Worm (Caenorhabditis elegans) whole organism, L3 larva: ENCODE measurements around the gene nhr-139.

ENCODE experiments used
- ZK546.5 ChIP-seq: sonication (generic microtip); optimal IDR thresholded peaks from 2 replicates; lab custom pipeline; 2017; ENCODE audit warnings: missing biosample characterization, missing genetic modification characterization
- aly-2 ChIP-seq: fragments of 150-350 bp; optimal IDR thresholded peaks from 2 replicates; lab custom pipeline; 2014; ENCODE audit warnings: missing biosample characterization, missing genetic modification characterization
- ama-1 ChIP-seq: fragments of 150-350 bp; optimal IDR thresholded peaks from 2 replicates; lab custom pipeline; 2018
- ceh-28 ChIP-seq: fragments of 150-350 bp; optimal IDR thresholded peaks from 2 replicates; lab custom pipeline; 2014; ENCODE audit warnings: missing biosample characterization, missing genetic modification reagents, missing genetic modification characterization
- ceh-9 ChIP-seq: sonication (generic microtip); optimal IDR thresholded peaks from 2 replicates; lab custom pipeline; 2018; ENCODE audit warnings: missing biosample characterization, missing genetic modification characterization
- daf-12 ChIP-seq: fragments of 150-350 bp; optimal IDR thresholded peaks from 2 replicates; lab custom pipeline; 2014; ENCODE audit warnings: missing biosample characterization, missing genetic modification reagents, missing genetic modification characterization
- egl-27 ChIP-seq: sonication (generic microtip); optimal IDR thresholded peaks from 4 replicates; lab custom pipeline; 2017; ENCODE audit warnings: missing biosample characterization, missing genetic modification reagents, missing genetic modification characterization
- egl-5 ChIP-seq: fragments of 150-350 bp; optimal IDR thresholded peaks from 2 replicates; lab custom pipeline; 2017; ENCODE audit warnings: missing biosample characterization, missing genetic modification reagents, missing genetic modification characterization, inconsistent platforms
- elt-1 ChIP-seq: fragments of 150-350 bp; optimal IDR thresholded peaks from 2 replicates; lab custom pipeline; 2014; ENCODE audit warnings: missing biosample characterization, missing genetic modification characterization
- elt-2 ChIP-seq: sonication (generic microtip); optimal IDR thresholded peaks from 2 replicates; lab custom pipeline; 2016; ENCODE audit warnings: missing genetic modification reagents, mild to moderate bottlenecking, missing genetic modification characterization, missing compliant biosample characterization
- eor-1 ChIP-seq, 2 experiments: fragments of 150-350 bp; optimal IDR thresholded peaks; 2 replicates each; lab custom pipeline; 2014 to 2018; ENCODE audit warnings: missing biosample characterization in 2 of 2, missing genetic modification characterization in 2 of 2
- fkh-10 ChIP-seq: sonication (generic microtip); optimal IDR thresholded peaks from 2 replicates; lab custom pipeline; 2017; ENCODE audit warnings: missing biosample characterization, missing genetic modification reagents, missing genetic modification characterization
- fkh-2 ChIP-seq: fragments of 150-350 bp; optimal IDR thresholded peaks from 2 replicates; lab custom pipeline; 2014; ENCODE audit warnings: missing biosample characterization, missing genetic modification reagents, missing genetic modification characterization
- hmg-11 ChIP-seq: sonication (generic microtip); optimal IDR thresholded peaks from 2 replicates; lab custom pipeline; 2016; ENCODE audit warnings: missing genetic modification characterization, missing compliant biosample characterization
- jun-1 ChIP-seq: fragments of 150-350 bp; optimal IDR thresholded peaks from 2 replicates; lab custom pipeline; 2014; ENCODE audit warnings: missing biosample characterization, missing genetic modification reagents, missing genetic modification characterization
- lin-15B ChIP-seq: fragments of 150-350 bp; optimal IDR thresholded peaks from 2 replicates; lab custom pipeline; 2014; ENCODE audit warnings: missing biosample characterization, missing genetic modification characterization
- lsy-12 ChIP-seq: sonication (generic microtip); optimal IDR thresholded peaks from 2 replicates; lab custom pipeline; 2016; ENCODE audit warnings: mild to moderate bottlenecking, missing genetic modification characterization, missing compliant biosample characterization
- nhr-12 ChIP-seq: fragments of 150-350 bp; optimal IDR thresholded peaks from 2 replicates; lab custom pipeline; 2014; ENCODE audit warnings: missing biosample characterization, missing genetic modification characterization
- nhr-25 ChIP-seq: sonication (generic microtip); optimal IDR thresholded peaks from 2 replicates; lab custom pipeline; 2017; ENCODE audit warnings: missing biosample characterization, missing genetic modification characterization
- nhr-28 ChIP-seq: fragments of 150-350 bp; optimal IDR thresholded peaks from 2 replicates; lab custom pipeline; 2014; ENCODE audit warnings: missing biosample characterization, missing genetic modification characterization
- nhr-43 ChIP-seq: sonication (generic microtip); optimal IDR thresholded peaks from 2 replicates; lab custom pipeline; 2016; ENCODE audit warnings: mild to moderate bottlenecking, missing genetic modification characterization, missing compliant biosample characterization; ENCODE audit not compliant: poor library complexity, severe bottlenecking
- nhr-67 ChIP-seq: fragments of 150-350 bp; optimal IDR thresholded peaks from 2 replicates; lab custom pipeline; 2014; ENCODE audit warnings: missing biosample characterization, missing genetic modification characterization
- nhr-76 ChIP-seq: fragments of 150-350 bp; sonication (generic microtip); optimal IDR thresholded peaks from 5 replicates; lab custom pipeline; 2014; ENCODE audit warnings: missing biosample characterization, missing genetic modification characterization
- pha-4 ChIP-seq: fragments of 150-350 bp; optimal IDR thresholded peaks from 2 replicates; lab custom pipeline; 2014; ENCODE audit warnings: missing biosample characterization, missing genetic modification reagents, missing genetic modification characterization
- pqm-1 ChIP-seq: fragments of 150-350 bp; optimal IDR thresholded peaks from 2 replicates; lab custom pipeline; 2017; ENCODE audit warnings: missing biosample characterization, missing genetic modification characterization, inconsistent platforms
- sea-2 ChIP-seq: fragments of 150-350 bp; sonication (generic microtip); optimal IDR thresholded peaks from 4 replicates; lab custom pipeline; 2014; ENCODE audit warnings: missing biosample characterization, missing genetic modification reagents, missing genetic modification characterization
- snpc-4 ChIP-seq: fragments of 150-350 bp; optimal IDR thresholded peaks from 2 replicates; lab custom pipeline; 2014; ENCODE audit warnings: missing biosample characterization, missing genetic modification characterization
- tbx-2 ChIP-seq: sonication (generic microtip); optimal IDR thresholded peaks from 2 replicates; lab custom pipeline; 2016; ENCODE audit warnings: mild to moderate bottlenecking, missing genetic modification characterization, missing compliant biosample characterization
- unc-39 ChIP-seq: sonication (generic microtip); optimal IDR thresholded peaks from 4 replicates; lab custom pipeline; 2017; ENCODE audit warnings: missing biosample characterization, missing genetic modification characterization
- unc-62 ChIP-seq: fragments of 150-350 bp; sonication (generic microtip); optimal IDR thresholded peaks from 4 replicates; lab custom pipeline; 2014; ENCODE audit warnings: missing biosample characterization, missing genetic modification reagents, missing genetic modification characterization
- ztf-11 ChIP-seq: fragments of 150-350 bp; optimal IDR thresholded peaks from 2 replicates; lab custom pipeline; 2014; ENCODE audit warnings: missing biosample characterization, missing genetic modification characterization

nhr-139 gene

ce11 chrV:6991771-6992170 is 4.2 kb upstream of the nhr-139 start, which contains the start of gene nhr-162:
nhr-162 (minus strand) TSS chrV:6991871.
- TF ChIP-seq ceh-28 (tag; lab: Kevin White, UChicago) (no peak), eor-1 (tag; optimal IDR thresholded peaks at IDR 0.05; lab: Kevin White, UChicago) (no peak), elt-2 (no peak), jun-1 (tag; lab: Kevin White, UChicago) (no peak), lsy-12 (tag; lab: Kevin White, UChicago) (no peak)

ce11 chrV:6989626-6990138 is 2.1 kb upstream of the nhr-139 start, which contains the start of gene nhr-140:
nhr-140 (minus strand) TSS chrV:6989676.
- TF ChIP-seq snpc-4 (no peak), elt-1 (tag; lab: Kevin White, UChicago) (peak; percentile 56)

- TF ChIP-seq ceh-9 (tag; lab: Kevin White, UChicago): no peak
- TF ChIP-seq fkh-2 (tag; lab: Kevin White, UChicago): no peak
- no peak for TF ChIP-seq unc-62 (GFP tag; lab: Kevin White, UChicago)
Observed at ce11 chrV:6985943-6986342, 1.6 kb downstream of the nhr-139 start, which contains the start of gene nhr-163. nhr-163 (minus strand) TSS chrV:6986043.

ce11 chrV:6982813-6983212 is 4.8 kb downstream of the nhr-139 start, which contains the start of gene nhr-161:
nhr-161 (minus strand) TSS chrV:6982913.
- TF ChIP-seq nhr-25 (tag; lab: Kevin White, UChicago): no peak
- no peak for TF ChIP-seq ZK546.5 (tag; lab: Kevin White, UChicago)
- TF ChIP-seq nhr-28 (tag; lab: Kevin White, UChicago): no peak
- no peak for TF ChIP-seq unc-39 (tag; lab: Kevin White, UChicago)
- no peak for TF ChIP-seq aly-2
- no peak for TF ChIP-seq jun-1 (tag; lab: Kevin White, UChicago)
- TF ChIP-seq hmg-11 (tag; lab: Kevin White, UChicago): no peak
- TF ChIP-seq elt-1 (tag; lab: Kevin White, UChicago): no peak
- no peak for TF ChIP-seq pqm-1 (tag; lab: Kevin White, UChicago)
- no peak for TF ChIP-seq nhr-43 (tag; lab: Kevin White, UChicago)
- no peak for TF ChIP-seq sea-2 (GFP tag; lab: Kevin White, UChicago)
- TF ChIP-seq daf-12: no peak
- no peak for TF ChIP-seq ama-1
- no peak for TF ChIP-seq nhr-12 (tag; lab: Kevin White, UChicago)

ce11 chrV:6979019-6979418 is 8.6 kb downstream of the nhr-139 start, which contains the start of gene sre-12:
sre-12 (minus strand) TSS chrV:6979119.
- TF ChIP-seq nhr-76 (no peak), pha-4 (tag; lab: Kevin White, UChicago) (no peak), ama-1 (no peak), egl-27 (tag; lab: Kevin White, UChicago) (no peak), nhr-67 (tag; lab: Kevin White, UChicago) (no peak), ceh-28 (tag; lab: Kevin White, UChicago) (no peak), snpc-4 (no peak), tbx-2 (tag; lab: Kevin White, UChicago) (no peak), nhr-28 (tag; lab: Kevin White, UChicago) (no peak)
- TF ChIP-seq, all 47 proteins: peak for 0

DNA sequence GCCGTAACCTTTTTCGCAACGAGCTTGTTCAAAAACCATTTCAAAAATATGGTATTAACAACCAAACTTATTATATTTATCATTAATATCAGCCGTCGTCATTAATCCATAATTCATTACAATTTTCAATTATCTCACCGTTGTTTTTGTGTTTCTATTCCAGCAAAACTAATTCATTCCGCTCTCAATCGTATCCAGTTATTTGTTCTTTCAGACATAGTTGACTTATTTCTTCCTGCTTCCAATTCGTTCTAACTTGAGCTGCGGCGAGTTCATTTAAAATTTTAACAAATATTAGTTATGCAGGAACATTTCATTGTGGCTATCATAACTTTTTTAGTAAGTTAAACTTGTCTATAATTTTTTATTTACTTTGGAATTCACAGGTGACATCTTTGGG is 11.5 kb downstream of the nhr-139 start, which contains the start of gene srx-16:
TSS of gene srx-16 (plus strand) at position 301 of the 400 bp plus-strand sequence.
- no peak for TF ChIP-seq ztf-11 (tag; lab: Kevin White, UChicago)
- no peak for TF ChIP-seq nhr-25 (tag; lab: Kevin White, UChicago)
- no peak for TF ChIP-seq egl-5 (tag; lab: Kevin White, UChicago)
- no peak for TF ChIP-seq pha-4 (tag; lab: Kevin White, UChicago)
- TF ChIP-seq fkh-2 (tag; lab: Kevin White, UChicago): no peak
- TF ChIP-seq jun-1 (tag; lab: Kevin White, UChicago): no peak
- no peak for TF ChIP-seq lin-15B (tag; lab: Kevin White, UChicago)
- no peak for TF ChIP-seq fkh-10 (GFP tag; lab: Kevin White, UChicago)
- TF ChIP-seq ceh-28 (tag; lab: Kevin White, UChicago): no peak
- no peak for TF ChIP-seq nhr-28 (tag; lab: Kevin White, UChicago)
